Worm (Caenorhabditis elegans) whole organism, L4/young adult: ENCODE data around the gene fbxa-201.

Experiments
- W03F9.2 ChIP-seq: fragments of 150-350 bp; optimal IDR thresholded peaks from 2 replicates; lab custom pipeline; 2014; ENCODE audit warnings: missing biosample characterization, missing genetic modification characterization
- him-1 ChIP-seq: sonication (generic microtip); optimal IDR thresholded peaks from 2 replicates; lab custom pipeline; 2016; ENCODE audit warnings: missing genotype, missing genetic modification reagents, missing genetic modification characterization, missing compliant biosample characterization

DNA sequence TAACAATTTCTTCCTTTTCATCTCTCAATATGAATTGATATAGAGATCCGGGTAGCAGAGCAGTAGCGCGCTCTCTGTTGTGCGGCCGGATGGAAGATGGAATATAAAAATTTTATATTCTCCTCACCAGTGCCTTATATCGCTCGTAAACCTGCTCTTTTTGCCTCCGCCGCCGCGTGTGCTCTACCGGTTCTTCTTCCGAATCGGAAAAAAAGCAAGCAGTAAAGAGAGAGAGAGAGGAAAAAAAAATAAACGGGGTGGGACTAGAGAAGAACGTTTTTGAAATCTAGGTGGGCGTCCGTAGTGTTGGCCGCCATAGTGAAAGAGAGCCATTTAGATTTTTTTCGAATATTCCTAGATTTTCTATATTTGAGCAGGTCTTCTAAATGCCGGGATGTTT lies 37.2 kb upstream of the fbxa-201 start, which contains the start of gene glb-25:
- TF ChIP-seq him-1 (tag; lab: Kevin White, UChicago), result no peak
- TF ChIP-seq W03F9.2 (tag; lab: Kevin White, UChicago), result no peak
